Worm (Caenorhabditis elegans): Measurements from ENCODE around the gene fbf-2.

fbf-2 gene

ce11 chrII:6113187-6113586, 21.9 kb upstream of the fbf-2 start, which contains the start of gene heri-1 (continued):
- TF ChIP-seq snpc-4 (GFP tag; optimal IDR thresholded peaks at IDR 0.05) (no peak), snpc-4 (tag; optimal IDR thresholded peaks at IDR 0.05) (no peak), ztf-26 (tag; optimal IDR thresholded peaks at IDR 0.05) (no peak), dox-1 (GFP tag; IDR thresholded peaks at IDR 0.05) (peak; percentile 18; the same call in 1 of the 2 replicates), efl-1 (GFP tag; optimal IDR thresholded peaks at IDR 0.05) (peak; percentile 38), cebp-1 (GFP tag; IDR thresholded peaks at IDR 0.05) (no peak), cebp-1 (tag; optimal IDR thresholded peaks at IDR 0.05) (no peak), xnd-1 (tag; optimal IDR thresholded peaks at IDR 0.05) (peak; percentile 46), F57A8.1 (GFP tag; optimal IDR thresholded peaks at IDR 0.05) (no peak), egl-44 (GFP tag; IDR thresholded peaks at IDR 0.05) (no peak), ceh-40 (GFP tag; IDR thresholded peaks at IDR 0.05) (no peak), akir-1 (GFP tag; optimal IDR thresholded peaks at IDR 0.05) (no peak), dpl-1 (GFP tag; optimal IDR thresholded peaks at IDR 0.05) (peak; percentile 26), pha-4 (tag; optimal IDR thresholded peaks at IDR 0.05) (no peak), F10E7.11 (tag; optimal IDR thresholded peaks at IDR 0.05) (no peak), F49E8.2 (tag; optimal IDR thresholded peaks at IDR 0.05; ENCODE audit: insufficient read depth) (peak; percentile 38), aptf-3 (GFP tag; IDR thresholded peaks at IDR 0.05) (no peak), T07F8.4 (tag; optimal IDR thresholded peaks at IDR 0.05) (no peak), ekl-4 (GFP tag; IDR thresholded peaks at IDR 0.05) (no peak), hlh-26 (GFP tag; conservative IDR thresholded peaks at IDR 0.05) (no peak), snpc-1.3 (tag; optimal IDR thresholded peaks at IDR 0.05; ENCODE audit: insufficient read depth) (no peak), lsl-1 (GFP tag; optimal IDR thresholded peaks at IDR 0.05) (peak; percentile 91), gei-17 (GFP tag; optimal IDR thresholded peaks at IDR 0.05) (no peak), F52B5.7 (tag; optimal IDR thresholded peaks at IDR 0.05) (no peak), nhr-80 (tag; optimal IDR thresholded peaks at IDR 0.05) (no peak), attf-5 (GFP tag; optimal IDR thresholded peaks at IDR 0.05) (no peak), ztf-6 (GFP tag; IDR thresholded peaks at IDR 0.05) (no peak), fkh-3 (tag; optimal IDR thresholded peaks at IDR 0.05) (no peak), madf-10 (tag; optimal IDR thresholded peaks at IDR 0.05) (no peak), T26A5.8 (tag; optimal IDR thresholded peaks at IDR 0.05) (no peak), lag-1 (GFP tag; IDR thresholded peaks at IDR 0.05) (no peak), zfh-2 (GFP tag; conservative IDR thresholded peaks at IDR 0.05) (no peak), attf-6 (GFP tag; IDR thresholded peaks at IDR 0.05) (no peak)

ce11 chrII:6109989-6110388, 18.7 kb upstream of the fbf-2 start:
- TF ChIP-seq attf-6 (GFP tag; IDR thresholded peaks at IDR 0.05) (no peak), snpc-1.3 (tag; optimal IDR thresholded peaks at IDR 0.05; ENCODE audit: insufficient read depth) (no peak), F22D6.2 (tag; optimal IDR thresholded peaks at IDR 0.05) (no peak), F57A8.1 (GFP tag; optimal IDR thresholded peaks at IDR 0.05) (no peak), tbp1 (GFP tag; optimal IDR thresholded peaks at IDR 0.05) (no peak), repo-1 (tag; optimal IDR thresholded peaks at IDR 0.05) (no peak), mes-4 (tag; optimal IDR thresholded peaks at IDR 0.05) (no peak), Y56A3A.18 (GFP tag; IDR thresholded peaks at IDR 0.05) (no peak), him-1 (tag; optimal IDR thresholded peaks at IDR 0.05) (no peak), K11D2.4 (GFP tag; IDR thresholded peaks at IDR 0.05) (no peak), Y79H2A.3 (GFP tag; conservative IDR thresholded peaks at IDR 0.05) (no peak), lag-1 (GFP tag; IDR thresholded peaks at IDR 0.05) (no peak), ets-4 (GFP tag; optimal IDR thresholded peaks at IDR 0.05) (no peak), athp-1 (tag; optimal IDR thresholded peaks at IDR 0.05) (no peak), T26A5.8 (tag; optimal IDR thresholded peaks at IDR 0.05) (no peak), ceh-100 (GFP tag; IDR thresholded peaks at IDR 0.05) (no peak), nfya-2 (GFP tag; IDR thresholded peaks at IDR 0.05) (no peak)
